Fruit fly (Drosophila melanogaster): ENCODE results near the gene CG7991.

DNA sequence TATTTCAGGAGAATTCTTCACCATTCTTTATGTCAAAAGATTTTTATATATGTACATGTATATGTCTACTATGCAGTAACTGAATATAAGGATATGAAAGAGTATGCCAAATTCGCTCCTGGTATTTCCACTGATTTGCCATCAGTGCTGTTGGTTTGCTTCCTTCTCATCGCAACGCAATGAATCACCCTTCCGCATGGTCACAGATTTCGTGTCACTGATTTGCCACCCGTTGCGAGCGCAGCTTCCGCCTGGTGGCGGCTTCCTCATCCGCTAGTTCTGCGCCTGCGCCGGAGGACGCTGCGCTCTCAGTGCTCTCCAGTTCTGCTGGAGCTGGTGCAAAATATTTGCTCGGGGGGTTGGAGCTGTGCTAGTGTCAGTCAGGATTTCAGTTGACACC lies 73.7 kb downstream of the CG7991 start:
- TF ChIP-seq CG1620 (GFP tag; optimal IDR thresholded peaks at IDR 0.05), result no peak
- no peak for TF ChIP-seq CG5204 (GFP tag; optimal IDR thresholded peaks at IDR 0.05)
- TF ChIP-seq CG14711 (tag; optimal IDR thresholded peaks at IDR 0.05), result no peak
- TF ChIP-seq Hr96 (GFP tag; optimal IDR thresholded peaks at IDR 0.05), result no peak
- TF ChIP-seq kay (GFP tag; ENCODE audit: borderline replicate concordance), result no peak
- TF ChIP-seq pad (GFP tag; optimal IDR thresholded peaks at IDR 0.05), result no peak
- TF ChIP-seq CG11617 (GFP tag; optimal IDR thresholded peaks at IDR 0.05), result no peak
- TF ChIP-seq CG7101 (tag; optimal IDR thresholded peaks at IDR 0.05), result no peak

Data from whole organism, adult.